Worm (Caenorhabditis elegans): Measurements from ENCODE around the gene Y102A11A.5.

The Y102A11A.5 gene

DNA sequence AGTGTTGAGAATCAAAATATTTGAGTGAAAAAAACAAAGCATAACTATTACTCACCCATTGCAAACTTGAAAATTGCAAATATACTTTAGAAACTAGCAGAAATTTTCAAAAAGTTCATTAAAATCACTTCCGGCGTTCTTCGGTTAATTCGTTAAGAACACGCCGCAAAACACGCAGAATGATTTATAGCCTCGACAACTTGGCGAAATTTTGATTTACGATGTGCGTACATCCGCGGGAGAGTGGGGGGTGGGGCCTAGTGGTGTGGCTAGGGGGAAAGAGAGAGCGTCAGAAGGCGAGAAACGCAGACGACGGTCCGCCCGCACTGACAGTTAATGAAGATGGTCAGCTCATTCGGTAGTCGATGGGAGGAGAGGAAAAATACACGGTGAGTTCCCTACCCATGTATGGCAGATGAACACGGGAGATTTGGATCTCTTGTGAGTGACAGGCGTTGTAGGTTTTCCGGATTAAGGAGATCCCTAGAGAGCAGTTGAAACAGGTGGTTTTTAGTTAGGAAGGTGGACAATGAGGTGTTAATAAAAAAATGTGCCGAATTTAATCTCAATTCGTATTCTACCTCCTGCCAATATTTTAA, 14.8 kb upstream of the Y102A11A.5 start, which contains the start of gene igcm-4:
Gene igcm-4 (minus strand): TSS at position 237 of the 599 bp plus-strand sequence.
- TF ChIP-seq hlh-30 (tag; optimal IDR thresholded peaks at IDR 0.05; ENCODE audit: insufficient read depth) (no peak), che-1 (tag; optimal IDR thresholded peaks at IDR 0.05) (no peak), dve-1 (tag; optimal IDR thresholded peaks at IDR 0.05) (no peak), ceh-18 (tag; optimal IDR thresholded peaks at IDR 0.05) (no peak), ref-2 (tag; optimal IDR thresholded peaks at IDR 0.05) (peak; percentile 9), unc-55 (GFP tag; optimal IDR thresholded peaks at IDR 0.05) (peak; percentile 99), ceh-6 (GFP tag; optimal IDR thresholded peaks at IDR 0.05) (no peak), fax-1 (tag; optimal IDR thresholded peaks at IDR 0.05) (no peak), ceh-19 (GFP tag; optimal IDR thresholded peaks at IDR 0.05) (no peak), elt-2 (tag; optimal IDR thresholded peaks at IDR 0.05) (no peak)

DNA sequence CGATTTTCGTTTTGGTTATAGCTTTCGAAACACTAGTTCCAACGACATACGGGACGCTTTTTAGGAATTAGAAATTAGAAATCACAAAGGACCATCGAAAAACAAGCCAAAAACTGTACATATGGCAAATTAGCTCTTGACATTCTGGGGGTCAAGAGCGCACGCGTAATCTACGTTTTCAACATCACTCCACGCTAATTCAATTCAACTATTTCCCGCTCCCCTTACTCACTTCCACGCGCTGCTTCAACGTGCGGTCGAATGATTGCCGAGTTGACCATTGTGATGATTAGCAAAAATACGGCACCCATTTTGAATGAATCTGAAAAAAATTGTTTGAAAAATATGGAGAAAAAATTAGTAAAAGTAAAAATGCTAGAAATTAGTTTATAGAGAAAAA, 14.2 kb upstream of the Y102A11A.5 start:
- peak; percentile 74 for TF ChIP-seq unc-42 (tag; optimal IDR thresholded peaks at IDR 0.05)
- TF ChIP-seq ceh-31 (tag; optimal IDR thresholded peaks at IDR 0.05): no peak

DNA sequence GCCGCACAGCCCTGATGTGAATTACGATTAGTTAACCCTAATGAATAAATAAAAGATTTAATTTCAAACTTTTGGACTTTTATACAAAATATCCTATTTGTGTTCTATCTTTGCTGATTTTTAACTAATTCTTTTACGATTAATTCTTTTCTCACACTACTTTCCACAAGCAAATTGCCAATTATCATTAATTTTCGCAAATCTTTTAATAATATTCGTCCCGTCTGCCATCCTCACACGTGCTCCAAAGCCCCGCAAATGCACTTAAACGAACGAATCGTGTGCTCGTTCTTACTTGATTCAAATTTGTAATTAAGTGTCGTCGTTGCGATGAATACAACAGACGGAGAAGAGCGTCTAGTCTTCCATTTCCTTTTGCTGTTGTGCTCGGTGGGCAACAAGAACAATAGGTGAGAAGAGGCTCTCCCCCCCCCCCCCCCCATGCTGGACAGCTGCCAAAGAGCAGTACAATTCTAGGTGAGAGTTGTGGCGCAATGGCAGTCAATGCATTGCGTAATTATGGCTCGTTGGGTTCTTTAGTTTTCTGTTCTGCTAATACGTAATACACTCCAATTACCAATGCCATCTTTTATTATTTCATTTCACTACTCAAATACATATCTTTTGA, 13.3 kb upstream of the Y102A11A.5 start:
- TF ChIP-seq unc-42 (tag; optimal IDR thresholded peaks at IDR 0.05) (peak; percentile 96), sox-2 (GFP tag; IDR thresholded peaks at IDR 0.05) (peak; percentile 55), ceh-14 (tag; optimal IDR thresholded peaks at IDR 0.05) (no peak), ceh-31 (tag; optimal IDR thresholded peaks at IDR 0.05) (peak; percentile 45)

DNA sequence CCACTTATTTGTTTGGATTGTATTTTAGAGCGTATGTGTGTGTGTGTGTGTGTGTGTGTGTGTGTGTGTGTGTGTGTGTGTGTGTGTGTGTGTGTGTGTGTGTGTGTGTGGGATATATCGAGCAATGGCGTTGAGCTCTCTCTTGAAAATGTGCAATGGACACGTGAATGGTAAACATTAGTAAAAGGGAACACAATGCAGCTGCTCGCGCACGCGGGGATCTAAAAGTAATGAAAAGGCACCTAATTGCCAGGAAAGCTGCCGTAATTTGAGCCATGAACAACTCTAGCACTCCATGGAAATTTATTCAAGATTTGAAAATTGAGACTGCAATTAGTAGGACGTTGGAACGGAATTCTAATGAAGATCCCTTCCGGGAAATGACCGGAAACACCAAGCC, 11.8 kb upstream of the Y102A11A.5 start:
- TF ChIP-seq tbx-2 (tag; optimal IDR thresholded peaks at IDR 0.05) (peak; percentile 12), ceh-34 (tag; optimal IDR thresholded peaks at IDR 0.05) (peak; percentile 83), ceh-6 (GFP tag; optimal IDR thresholded peaks at IDR 0.05) (peak; percentile 30), hlh-13 (GFP tag; optimal IDR thresholded peaks at IDR 0.05) (no peak), ceh-31 (tag; optimal IDR thresholded peaks at IDR 0.05) (peak; percentile 56), ama-1 (optimal IDR thresholded peaks at IDR 0.05) (no peak), gmeb-2 (tag; optimal IDR thresholded peaks at IDR 0.05) (peak; percentile 7), sox-2 (GFP tag; IDR thresholded peaks at IDR 0.05) (peak; percentile 30; the same call in 1 of the 2 replicates), pha-2 (tag; optimal IDR thresholded peaks at IDR 0.05) (peak; percentile 19), ceh-19 (GFP tag; optimal IDR thresholded peaks at IDR 0.05) (peak; percentile 77), sox-4 (tag; optimal IDR thresholded peaks at IDR 0.05) (peak; percentile 4), ceh-2 (tag; optimal IDR thresholded peaks at IDR 0.05) (peak; percentile 58), unc-42 (tag; optimal IDR thresholded peaks at IDR 0.05) (peak; percentile 41), ref-2 (tag; optimal IDR thresholded peaks at IDR 0.05) (peak; percentile 29), dve-1 (tag; optimal IDR thresholded peaks at IDR 0.05) (no peak), syd-9 (tag; optimal IDR thresholded peaks at IDR 0.05) (no peak), zip-5 (tag; optimal IDR thresholded peaks at IDR 0.05) (no peak)

DNA sequence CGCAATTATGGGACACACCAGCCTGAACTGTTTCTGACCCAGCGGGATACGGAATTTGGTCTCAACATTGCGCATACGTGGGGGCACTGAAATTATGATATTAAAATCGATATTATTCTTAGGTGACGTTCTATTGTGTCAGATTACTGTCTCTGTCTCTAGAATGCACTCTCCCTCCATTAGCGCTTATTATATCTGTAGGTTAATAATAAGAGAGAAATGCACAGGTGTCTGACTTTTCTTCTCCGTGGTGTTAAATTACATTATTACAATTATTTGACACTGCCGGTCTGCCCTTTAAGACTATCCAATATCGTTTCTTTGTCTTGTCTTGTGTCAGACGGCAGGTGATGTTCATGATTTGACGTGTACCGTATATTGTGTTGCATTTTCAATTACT, 11.2 kb upstream of the Y102A11A.5 start:
- TF ChIP-seq K09A11.1 (tag; optimal IDR thresholded peaks at IDR 0.05; ENCODE audit: insufficient read depth) (no peak), ceh-34 (tag; optimal IDR thresholded peaks at IDR 0.05) (peak; percentile 86), sox-4 (tag; optimal IDR thresholded peaks at IDR 0.05) (no peak), fkh-10 (GFP tag; optimal IDR thresholded peaks at IDR 0.05) (no peak), ceh-14 (tag; optimal IDR thresholded peaks at IDR 0.05) (no peak)

DNA sequence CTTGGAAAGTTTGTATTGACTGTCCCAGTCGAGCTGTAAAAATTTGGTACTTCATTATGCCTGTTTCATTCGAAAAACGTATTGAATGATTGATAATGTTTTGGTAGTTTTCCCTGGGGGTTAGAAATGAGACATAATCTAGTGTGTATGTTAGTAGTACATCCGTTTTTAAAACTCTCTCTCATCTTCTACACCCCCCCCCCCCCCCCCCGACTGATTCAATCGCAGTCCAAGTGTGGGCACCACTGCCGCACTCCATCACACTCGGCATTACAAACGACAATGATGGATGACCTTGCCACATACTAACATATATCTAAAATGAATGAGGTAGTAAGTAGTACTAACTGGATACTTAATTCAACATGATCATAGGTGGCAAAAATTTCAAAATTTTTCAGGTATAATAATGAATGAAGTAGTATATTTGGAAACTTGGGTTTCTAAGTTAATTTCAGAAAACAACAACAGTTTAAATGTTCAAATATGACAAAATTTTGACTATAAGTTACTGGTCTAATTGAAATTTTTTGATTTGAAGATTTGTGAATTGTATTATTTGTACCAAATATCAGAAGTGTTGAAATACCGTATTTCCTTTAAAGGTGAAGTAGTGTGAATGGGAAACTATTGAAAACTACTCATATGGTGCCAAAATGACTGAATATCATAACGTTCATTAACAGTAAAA, 10.2 kb upstream of the Y102A11A.5 start:
- TF ChIP-seq sdc-2 (tag; optimal IDR thresholded peaks at IDR 0.05): no peak
- no peak for TF ChIP-seq unc-55 (GFP tag; optimal IDR thresholded peaks at IDR 0.05)
- no peak for TF ChIP-seq lin-11 (tag; optimal IDR thresholded peaks at IDR 0.05)
- no peak for TF ChIP-seq ceh-2 (tag; optimal IDR thresholded peaks at IDR 0.05)
- no peak for TF ChIP-seq ceh-34 (tag; optimal IDR thresholded peaks at IDR 0.05)
- TF ChIP-seq pag-3 (tag; optimal IDR thresholded peaks at IDR 0.05; ENCODE audit: borderline replicate concordance): no peak
- TF ChIP-seq Y22D7AL.16 (tag; optimal IDR thresholded peaks at IDR 0.05): no peak
- no peak for TF ChIP-seq T23F11.4 (GFP tag; optimal IDR thresholded peaks at IDR 0.05)
- no peak for TF ChIP-seq ttx-3 (tag; optimal IDR thresholded peaks at IDR 0.05)
- no peak for TF ChIP-seq nfya-1 (tag; optimal IDR thresholded peaks at IDR 0.05)
- no peak for TF ChIP-seq hlh-13 (GFP tag; optimal IDR thresholded peaks at IDR 0.05)
- TF ChIP-seq hlh-8 (tag; optimal IDR thresholded peaks at IDR 0.05): no peak
- TF ChIP-seq sox-2 (GFP tag; IDR thresholded peaks at IDR 0.05): no peak
